Worm (Caenorhabditis elegans): Measurements from ENCODE around the gene txt-17.

ce11 chrV:7050153-7050552 lies 2.8 kb downstream of the txt-17 start:
- TF ChIP-seq daf-12 (tag; optimal IDR thresholded peaks at IDR 0.05), result no peak
- no peak for TF ChIP-seq ceh-82 (tag; optimal IDR thresholded peaks at IDR 0.05)
- no peak for TF ChIP-seq ama-1 (optimal IDR thresholded peaks at IDR 0.05)
- TF ChIP-seq pha-4 (tag; optimal IDR thresholded peaks at IDR 0.05), result no peak
- TF ChIP-seq unc-62 (GFP tag; optimal IDR thresholded peaks at IDR 0.05), result no peak
